Fruit fly (Drosophila melanogaster) whole organism, embryonic: ENCODE results near the gene feo.
A peak's percentile ranks its signal among the peaks of the same experiment; 100 is the strongest.

Experiments used
- Bgb ChIP-seq: fragments of 200-800 bp; sonication (Bioruptor generic); IDR thresholded peaks from 2 replicates; pipeline ENCODE4 v1.3.6; 2022; ENCODE audit warnings: missing biosample characterization, missing genetic modification characterization; ENCODE audit not compliant: partially characterized antibody
- CG10267 ChIP-seq: fragments of 200-800 bp; sonication (Bioruptor generic); optimal IDR thresholded peaks from 2 replicates; lab custom pipeline; 2018; ENCODE audit warnings: missing biosample characterization, mild to moderate bottlenecking, missing genetic modification characterization, moderate library complexity
- CG12391 ChIP-seq: fragments of 200-800 bp; sonication (Bioruptor generic); optimal IDR thresholded peaks from 3 replicates; lab custom pipeline; 2018; ENCODE audit warnings: missing biosample characterization, mild to moderate bottlenecking, missing genetic modification characterization, moderate library complexity
- CG13287 ChIP-seq: fragments of 200-800 bp; sonication (Bioruptor generic); IDR thresholded peaks from 2 replicates; pipeline ENCODE4 v1.3.6; 2022; ENCODE audit warnings: missing biosample characterization, missing genetic modification characterization; ENCODE audit not compliant: partially characterized antibody
- CG14860 ChIP-seq: fragments of 200-800 bp; sonication (Bioruptor generic); IDR thresholded peaks from 3 replicates; pipeline ENCODE4 v1.3.6; 2022; ENCODE audit warnings: missing biosample characterization, missing genetic modification characterization; ENCODE audit not compliant: partially characterized antibody
- CG15514 ChIP-seq: fragments of 200-800 bp; sonication (Bioruptor generic); optimal IDR thresholded peaks from 3 replicates; lab custom pipeline; 2017; ENCODE audit warnings: missing biosample characterization, missing genetic modification characterization, mild to moderate bottlenecking, moderate library complexity, missing genetic modification reagents
- CG15601 ChIP-seq: fragments of 200-800 bp; sonication (Bioruptor generic); optimal IDR thresholded peaks from 3 replicates; lab custom pipeline; 2019; ENCODE audit warnings: missing biosample characterization, mild to moderate bottlenecking, missing genetic modification characterization, moderate library complexity
- CG2116 ChIP-seq: fragments of 200-800 bp; sonication (Bioruptor generic); optimal IDR thresholded peaks from 3 replicates; lab custom pipeline; 2018; ENCODE audit warnings: missing biosample characterization, mild to moderate bottlenecking, missing genetic modification characterization
- CG2129 ChIP-seq: fragments of 200-800 bp; sonication (Bioruptor generic); IDR thresholded peaks from 2 replicates; pipeline ENCODE4 v1.3.6; 2022; ENCODE audit warnings: missing biosample characterization, missing genetic modification characterization; ENCODE audit not compliant: partially characterized antibody
- CG2202 ChIP-seq: fragments of 200-800 bp; sonication (Bioruptor generic); optimal IDR thresholded peaks from 2 replicates; lab custom pipeline; 2018; ENCODE audit warnings: missing biosample characterization, mild to moderate bottlenecking, missing genetic modification characterization
- CG30020 ChIP-seq: fragments of 200-800 bp; optimal IDR thresholded peaks from 2 replicates; lab custom pipeline; 2019; ENCODE audit warnings: missing biosample characterization, mild to moderate bottlenecking, missing genetic modification characterization, moderate library complexity
- CG42726 ChIP-seq: fragments of 200-800 bp; sonication (Bioruptor generic); IDR thresholded peaks from 2 replicates; pipeline ENCODE4 v1.3.6; 2022; ENCODE audit warnings: missing biosample characterization, missing genetic modification characterization; ENCODE audit not compliant: partially characterized antibody
- CG4617 ChIP-seq: fragments of 200-800 bp; sonication (Bioruptor generic); optimal IDR thresholded peaks from 3 replicates; lab custom pipeline; 2016; ENCODE audit warnings: missing biosample characterization, missing genetic modification characterization, borderline replicate concordance
- CG7372 ChIP-seq: fragments of 200-800 bp; sonication (Bioruptor generic); IDR thresholded peaks from 2 replicates; pipeline ENCODE4 v1.3.6; 2022; ENCODE audit warnings: missing biosample characterization, missing genetic modification characterization
- CG7963 ChIP-seq: fragments of 200-800 bp; sonication (Bioruptor generic); IDR thresholded peaks from 3 replicates; pipeline ENCODE4 v1.3.6; 2022; ENCODE audit warnings: missing biosample characterization, missing genetic modification characterization; ENCODE audit not compliant: partially characterized antibody
- CG8924 ChIP-seq: fragments of 200-800 bp; optimal IDR thresholded peaks from 3 replicates; lab custom pipeline; 2019; ENCODE audit warnings: missing biosample characterization, mild to moderate bottlenecking, missing genetic modification characterization, moderate library complexity
- CG9215 ChIP-seq: fragments of 200-800 bp; sonication (Bioruptor generic); IDR thresholded peaks from 2 replicates; pipeline ENCODE4 v1.3.6; 2022; ENCODE audit warnings: missing biosample characterization, missing genetic modification characterization
- Doc3 ChIP-seq: fragments of 200-800 bp; sonication (Bioruptor generic); IDR thresholded peaks from 3 replicates; pipeline ENCODE4 v1.3.6; 2022; ENCODE audit warnings: missing biosample characterization, missing genetic modification characterization; ENCODE audit not compliant: partially characterized antibody
- Dp ChIP-seq: fragments of 200-800 bp; sonication (Bioruptor generic); optimal IDR thresholded peaks from 2 replicates; lab custom pipeline; 2018; ENCODE audit warnings: missing biosample characterization, mild to moderate bottlenecking, missing genetic modification characterization, moderate library complexity
- Dref ChIP-seq: fragments of 200-800 bp; sonication (Bioruptor generic); IDR thresholded peaks from 2 replicates; pipeline ENCODE4 v1.3.6; 2022; ENCODE audit warnings: missing biosample characterization, missing genetic modification characterization
- Ets97D ChIP-seq: fragments of 200-800 bp; sonication (Bioruptor generic); optimal IDR thresholded peaks from 3 replicates; lab custom pipeline; 2016; ENCODE audit warnings: missing biosample characterization, missing genetic modification characterization
- HLH4C ChIP-seq: fragments of 200-800 bp; sonication (Bioruptor generic); IDR thresholded peaks from 3 replicates; pipeline ENCODE4 v1.3.6; 2022; ENCODE audit warnings: missing biosample characterization, missing genetic modification characterization; ENCODE audit not compliant: partially characterized antibody
- MBD-R2 ChIP-seq: fragments of 200-800 bp; sonication (Bioruptor generic); IDR thresholded peaks from 2 replicates; pipeline ENCODE4 v1.3.6; 2022; ENCODE audit warnings: missing biosample characterization, missing genetic modification characterization
- MESR4 ChIP-seq: fragments of 200-800 bp; sonication (Bioruptor generic); optimal IDR thresholded peaks from 2 replicates; lab custom pipeline; 2018; ENCODE audit warnings: missing biosample characterization, mild to moderate bottlenecking, missing genetic modification characterization, moderate library complexity
- Opbp ChIP-seq: fragments of 200-800 bp; sonication (Bioruptor generic); IDR thresholded peaks from 3 replicates; pipeline ENCODE4 v1.3.6; 2022; ENCODE audit warnings: missing biosample characterization, missing genetic modification characterization; ENCODE audit not compliant: partially characterized antibody
- Scr ChIP-seq: fragments of 200-800 bp; sonication (Bioruptor generic); IDR thresholded peaks from 2 replicates; pipeline ENCODE4 v1.3.6; 2022; ENCODE audit warnings: missing biosample characterization, missing genetic modification characterization; ENCODE audit not compliant: partially characterized antibody
- Sin3A ChIP-seq: fragments of >200 bp; optimal IDR thresholded peaks from 2 replicates; lab custom pipeline; 2018
- Sry-β ChIP-seq: fragments of 200-800 bp; sonication (Bioruptor generic); optimal IDR thresholded peaks from 2 replicates; lab custom pipeline; 2018; ENCODE audit warnings: missing biosample characterization, mild to moderate bottlenecking, missing genetic modification characterization, moderate library complexity
- YL-1 ChIP-seq: fragments of 200-800 bp; sonication (Bioruptor generic); optimal IDR thresholded peaks from 3 replicates; lab custom pipeline; 2017; ENCODE audit warnings: missing biosample characterization, mild to moderate bottlenecking, missing genetic modification characterization
- amos ChIP-seq: fragments of 200-800 bp; sonication (Bioruptor generic); IDR thresholded peaks from 2 replicates; pipeline ENCODE4 v1.3.6; 2022; ENCODE audit warnings: missing biosample characterization, missing genetic modification characterization; ENCODE audit not compliant: partially characterized antibody
- bab2 ChIP-seq: fragments of 200-800 bp; sonication (Bioruptor generic); optimal IDR thresholded peaks from 2 replicates; lab custom pipeline; 2016; ENCODE audit warnings: missing biosample characterization, missing genetic modification characterization
- bbx ChIP-seq: fragments of 200-800 bp; sonication (Bioruptor generic); IDR thresholded peaks from 2 replicates; pipeline ENCODE4 v1.3.6; 2022; ENCODE audit warnings: missing biosample characterization, missing genetic modification characterization; ENCODE audit not compliant: partially characterized antibody
- chm ChIP-seq: fragments of 200-800 bp; sonication (Bioruptor generic); IDR thresholded peaks from 2 replicates; pipeline ENCODE4 v1.3.6; 2022; ENCODE audit warnings: missing biosample characterization, missing genetic modification characterization
- gfzf ChIP-seq: fragments of 200-800 bp; sonication (Bioruptor generic); optimal IDR thresholded peaks from 2 replicates; lab custom pipeline; 2016; ENCODE audit warnings: missing biosample characterization, mild to moderate bottlenecking, missing genetic modification characterization, moderate library complexity
- hbn ChIP-seq: fragments of 200-800 bp; sonication (Bioruptor generic); IDR thresholded peaks from 2 replicates; pipeline ENCODE4 v1.3.6; 2022; ENCODE audit warnings: missing biosample characterization, missing genetic modification characterization; ENCODE audit not compliant: partially characterized antibody
- kni ChIP-seq: fragments of 200-800 bp; sonication (Bioruptor generic); optimal IDR thresholded peaks from 3 replicates; lab custom pipeline; 2017; ENCODE audit warnings: mild to moderate bottlenecking, missing biosample characterization, missing genetic modification reagents, missing genetic modification characterization
- knrl ChIP-seq: fragments of 200-800 bp; sonication (Bioruptor generic); IDR thresholded peaks from 3 replicates; pipeline ENCODE4 v1.3.6; 2022; ENCODE audit warnings: missing biosample characterization, missing genetic modification characterization; ENCODE audit not compliant: partially characterized antibody
- lbe ChIP-seq: fragments of 200-800 bp; sonication (Bioruptor generic); optimal IDR thresholded peaks from 2 replicates; lab custom pipeline; 2016; ENCODE audit warnings: missing biosample characterization, mild to moderate bottlenecking, missing genetic modification characterization
- nerfin-2 ChIP-seq: fragments of 200-800 bp; sonication (Bioruptor generic); IDR thresholded peaks from 2 replicates; pipeline ENCODE4 v1.3.6; 2022; ENCODE audit warnings: missing biosample characterization, missing genetic modification characterization; ENCODE audit not compliant: partially characterized antibody
- nmo ChIP-seq: fragments of 200-800 bp; sonication (Bioruptor generic); optimal IDR thresholded peaks from 2 replicates; lab custom pipeline; 2018; ENCODE audit warnings: missing biosample characterization, mild to moderate bottlenecking, missing genetic modification characterization, moderate library complexity
- pros ChIP-seq: fragments of 200-800 bp; sonication (Bioruptor generic); optimal IDR thresholded peaks from 3 replicates; lab custom pipeline; 2019; ENCODE audit warnings: missing biosample characterization, mild to moderate bottlenecking, missing genetic modification characterization, moderate library complexity
- sna ChIP-seq: fragments of 200-800 bp; sonication (Bioruptor generic); IDR thresholded peaks from 2 replicates; pipeline ENCODE4 v1.3.6; 2022; ENCODE audit warnings: missing biosample characterization, missing genetic modification characterization; ENCODE audit not compliant: partially characterized antibody
- unpg ChIP-seq: fragments of 200-800 bp; sonication (Bioruptor generic); optimal IDR thresholded peaks from 3 replicates; lab custom pipeline; 2018; ENCODE audit warnings: missing biosample characterization, mild to moderate bottlenecking, missing genetic modification characterization, moderate library complexity
- vnd ChIP-seq: fragments of 200-800 bp; sonication (Bioruptor generic); IDR thresholded peaks from 3 replicates; pipeline ENCODE4 v1.3.6; 2022; ENCODE audit warnings: missing biosample characterization, missing genetic modification characterization; ENCODE audit not compliant: partially characterized antibody

feo gene

DNA sequence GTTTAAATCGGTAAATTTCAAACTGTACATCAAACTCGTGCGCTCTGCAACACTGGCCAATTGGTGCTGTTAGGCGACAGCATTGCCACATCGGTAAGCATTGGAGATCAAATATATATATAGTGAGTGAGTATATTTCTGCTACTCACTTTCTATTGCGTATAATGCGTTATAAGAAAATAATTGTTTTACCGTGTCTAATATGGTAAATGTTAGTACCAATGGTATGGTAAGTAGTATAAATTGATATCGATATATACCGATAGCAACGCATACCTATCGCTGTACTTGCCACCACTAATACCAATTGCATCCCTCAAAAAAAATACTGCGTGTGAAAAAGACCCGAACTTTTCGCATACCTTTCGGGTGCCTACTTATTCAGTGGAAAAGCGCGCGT lies 2.7 kb upstream of the feo start, which contains the start of the genes sofe and CG2186 (continued):
- peak; percentile 91 for TF ChIP-seq CG13287 (GFP tag; lab: Robert Waterston, UW)

DNA sequence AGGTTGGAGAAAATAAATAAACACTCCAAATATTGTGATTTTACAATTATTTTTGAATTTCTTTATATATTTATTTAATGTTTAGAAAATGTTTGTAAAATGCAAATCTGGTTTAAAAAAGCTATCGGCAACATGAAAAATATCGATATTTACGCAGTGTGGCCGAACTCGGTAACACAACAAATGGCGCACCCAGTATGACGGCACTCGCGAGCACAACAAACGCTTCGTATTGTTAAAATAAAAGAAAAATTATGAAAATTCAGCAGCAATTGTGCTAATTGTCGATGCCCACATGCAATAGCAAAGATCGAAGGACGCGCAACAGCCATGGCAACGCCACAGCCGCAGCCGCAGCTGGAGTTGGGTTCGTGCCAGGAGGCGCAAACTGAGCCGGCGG lies 6.1 kb downstream of the feo start, which contains the start of gene CG2202:
CG2202 (plus strand) TSS at position 193 of the 400 bp plus-strand sequence.
- peak; percentile 59; the same call in 1 of the 2 replicates for TF ChIP-seq sna (GFP tag; lab: Robert Waterston, UW)
- peak; percentile 23 for TF ChIP-seq CG30020 (tag; lab: Kevin White, UChicago)
- no peak for TF ChIP-seq bab2 (GFP tag; lab: Kevin White, UChicago)
- peak; percentile 18; the same call in 1 of the 2 replicates for TF ChIP-seq CG42726
- peak; percentile 97 for TF ChIP-seq CG2116 (GFP tag; lab: Kevin White, UChicago)
- peak; percentile 25 for TF ChIP-seq CG10267 (tag; lab: Kevin White, UChicago)
- peak; percentile 69 for TF ChIP-seq hbn (GFP tag; lab: Robert Waterston, UW)
- peak; percentile 3 for TF ChIP-seq Sry-β
- TF ChIP-seq Opbp (GFP tag; lab: Robert Waterston, UW): peak; percentile 64; the same call in 1 of the 3 replicates
- TF ChIP-seq HLH4C (GFP tag; lab: Robert Waterston, UW): peak; percentile 68; the same call in 2 of the 3 replicates
- peak; percentile 20 for TF ChIP-seq nmo (GFP tag; lab: Kevin White, UChicago)
- TF ChIP-seq Ets97D (GFP tag; lab: Kevin White, UChicago): peak; percentile 16
- peak; percentile 24 for TF ChIP-seq Sin3A (lab: Kevin White, UChicago)
- TF ChIP-seq CG7963: peak; percentile 64; the same call in 1 of the 3 replicates
- no peak for TF ChIP-seq unpg (GFP tag; lab: Kevin White, UChicago)
- peak; percentile 78 for TF ChIP-seq amos (GFP tag; lab: Robert Waterston, UW)
- TF ChIP-seq CG14860 (GFP tag; lab: Robert Waterston, UW): peak; percentile 52; the same call in 2 of the 3 replicates
- no peak for TF ChIP-seq chm (GFP tag; lab: Robert Waterston, UW)
- no peak for TF ChIP-seq kni (GFP tag; lab: Kevin White, UChicago)
- TF ChIP-seq CG2202 (tag; lab: Kevin White, UChicago): peak; percentile 5
- TF ChIP-seq Dref (GFP tag; lab: Robert Waterston, UW): peak; percentile 71
- TF ChIP-seq YL-1 (GFP tag; lab: Kevin White, UChicago): peak; percentile 39
- TF ChIP-seq Scr (GFP tag; lab: Robert Waterston, UW): peak; percentile 77
- no peak for TF ChIP-seq pros (GFP tag; lab: Kevin White, UChicago)
- peak; percentile 74 for TF ChIP-seq knrl
- TF ChIP-seq Dp (GFP tag; lab: Kevin White, UChicago): peak; percentile 56
- TF ChIP-seq CG12391 (tag; lab: Kevin White, UChicago): peak; percentile 17
- TF ChIP-seq CG9215: no peak
- peak; percentile 24 for TF ChIP-seq CG15514 (GFP tag; lab: Kevin White, UChicago)
- TF ChIP-seq bbx (GFP tag; lab: Robert Waterston, UW): peak; percentile 61
- peak; percentile 61 for TF ChIP-seq Bgb (GFP tag; lab: Robert Waterston, UW)
- TF ChIP-seq lbe (GFP tag; lab: Kevin White, UChicago): no peak
- no peak for TF ChIP-seq CG7372
- peak; percentile 72 for TF ChIP-seq MESR4
- peak; percentile 74 for TF ChIP-seq MBD-R2
- TF ChIP-seq CG2129 (GFP tag; lab: Robert Waterston, UW): peak; percentile 44
- 0 out of 3 replicates have a peak, but pooled peaks have one; percentile 51 for TF ChIP-seq Doc3 (GFP tag; lab: Robert Waterston, UW)
- TF ChIP-seq gfzf (GFP tag; lab: Kevin White, UChicago): peak; percentile 74
- peak; percentile 30 for TF ChIP-seq CG15601 (tag; lab: Kevin White, UChicago)
- TF ChIP-seq nerfin-2: 0 out of 2 replicates have a peak, but pooled peaks have one; percentile 55
- TF ChIP-seq CG13287 (GFP tag; lab: Robert Waterston, UW): peak; percentile 80
- peak; percentile 69 for TF ChIP-seq vnd (GFP tag; lab: Robert Waterston, UW)
- peak; percentile 71 for TF ChIP-seq CG4617 (GFP tag; lab: Kevin White, UChicago)
- peak; percentile 30 for TF ChIP-seq CG8924
